Fruit fly (Drosophila melanogaster) S2 (cell line): ENCODE results near the gene Ostgamma.

ENCODE experiments used
- CG8478 ChIP-seq: fragments of >200 bp; optimal IDR thresholded peaks from 2 replicates; lab custom pipeline; 2018
- CTCF ChIP-seq, 2 experiments: fragments of >200 bp; optimal IDR thresholded peaks; 2 replicates each; lab custom pipeline; 2018

DNA sequence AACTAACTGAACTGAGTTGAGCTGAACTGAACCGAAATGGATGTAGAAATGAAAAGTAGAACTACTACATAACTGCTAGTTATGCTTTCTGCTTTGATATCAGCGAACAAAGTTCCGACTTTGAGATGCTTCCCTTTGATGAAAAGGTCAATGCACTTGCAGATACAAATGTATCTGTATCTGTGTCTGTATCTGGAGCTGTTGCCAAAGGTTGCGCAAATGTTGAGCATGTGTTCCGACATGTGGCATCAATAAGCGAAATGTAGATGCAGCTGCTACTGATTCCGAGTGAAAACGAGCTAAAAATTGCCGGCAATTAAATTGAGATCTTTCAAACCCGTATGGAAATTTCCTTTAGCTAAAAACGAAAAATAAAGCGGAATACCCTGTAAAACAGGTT lies 21.4 kb downstream of the Ostgamma start:
- no peak for TF ChIP-seq CG8478 (lab: Kevin White, UChicago)
- no peak for TF ChIP-seq CTCF (optimal IDR thresholded peaks at IDR 0.05; lab: Kevin White, UChicago)
